Worm (Caenorhabditis elegans): ENCODE data around the gene B0454.5.

- TF ChIP-seq rnt-1 (tag; optimal IDR thresholded peaks at IDR 0.05) = no peak
- TF ChIP-seq pha-2 (tag; optimal IDR thresholded peaks at IDR 0.05) = no peak
- TF ChIP-seq ceh-24 (tag; optimal IDR thresholded peaks at IDR 0.05) = no peak
- TF ChIP-seq ahr-1 (tag; optimal IDR thresholded peaks at IDR 0.05) = no peak
- TF ChIP-seq K02D7.2 (tag; optimal IDR thresholded peaks at IDR 0.05) = no peak
- TF ChIP-seq hlh-30 (tag; optimal IDR thresholded peaks at IDR 0.05; ENCODE audit: insufficient read depth) = no peak
- no peak for TF ChIP-seq elt-2 (tag; optimal IDR thresholded peaks at IDR 0.05)
- no peak for TF ChIP-seq unc-86 (tag; optimal IDR thresholded peaks at IDR 0.05)
- no peak for TF ChIP-seq ceh-22 (tag; optimal IDR thresholded peaks at IDR 0.05)
- no peak for TF ChIP-seq ceh-34 (tag; optimal IDR thresholded peaks at IDR 0.05)
- no peak for TF ChIP-seq pha-4 (tag; optimal IDR thresholded peaks at IDR 0.05)
- TF ChIP-seq C08G9.2 (tag; optimal IDR thresholded peaks at IDR 0.05) = no peak
- TF ChIP-seq ama-1 (optimal IDR thresholded peaks at IDR 0.05) = no peak
Observed at ce11 chrII:3045422-3045821, 6.8 kb downstream of the B0454.5 start.
